Worm (Caenorhabditis elegans): ENCODE measurements around the gene mec-10.

DNA sequence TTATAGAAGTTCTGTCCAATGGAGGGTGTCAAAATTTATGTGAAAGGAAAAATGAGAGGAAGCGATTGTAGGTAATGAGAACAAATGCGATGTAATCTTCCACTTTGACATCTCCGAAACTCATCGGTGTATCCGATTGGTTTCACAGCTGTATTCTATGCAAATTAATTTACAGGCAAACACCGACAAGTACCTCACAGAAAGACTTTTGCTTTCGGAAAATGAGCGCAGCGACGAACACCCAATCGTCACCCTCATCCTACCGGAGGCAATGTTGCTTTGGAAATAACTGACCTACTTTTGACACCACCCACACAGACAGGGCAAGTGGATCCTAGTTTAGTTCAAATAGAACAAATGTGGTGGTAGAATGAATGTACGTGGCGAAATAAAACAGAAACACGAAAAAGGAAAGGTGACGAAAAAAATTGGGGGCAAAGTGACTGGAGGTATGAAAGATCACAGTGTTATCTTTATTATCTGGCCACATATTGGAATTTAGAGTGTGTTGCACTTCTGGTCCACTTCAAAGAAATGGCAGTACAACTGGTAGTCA is 6.1 kb downstream of the mec-10 start:
- TF ChIP-seq sma-9 (GFP tag; optimal IDR thresholded peaks at IDR 0.05) (no peak), sma-9 (tag; optimal IDR thresholded peaks at IDR 0.05) (no peak), nhr-25 (tag; optimal IDR thresholded peaks at IDR 0.05) (no peak), lin-39 (tag; optimal IDR thresholded peaks at IDR 0.05) (no peak), ztf-1 (GFP tag; conservative IDR thresholded peaks at IDR 0.05) (no peak)
